Worm (Caenorhabditis elegans) whole organism, young adult: Measurements from ENCODE around the gene F58F12.1.

Experiments used
- B0035.1 ChIP-seq: sonication (generic microtip); optimal IDR thresholded peaks from 2 replicates; lab custom pipeline; 2016; ENCODE audit warnings: missing genetic modification characterization, mild to moderate bottlenecking, missing compliant biosample characterization, missing genotype, missing genetic modification reagents
- B0261.1 ChIP-seq: sonication (generic microtip); optimal IDR thresholded peaks from 2 replicates; lab custom pipeline; 2016; ENCODE audit warnings: mild to moderate bottlenecking, missing genetic modification characterization, moderate library complexity, missing compliant biosample characterization
- B0336.3 ChIP-seq: fragments of 200-800 bp; sonication (Bioruptor generic); IDR thresholded peaks from 2 replicates; pipeline ENCODE4 v1.3.6; 2022; ENCODE audit warnings: missing genetic modification characterization, missing compliant biosample characterization
- C06A6.2 ChIP-seq: fragments of 200-800 bp; sonication (Bioruptor generic); conservative IDR thresholded peaks from 2 replicates; pipeline ENCODE4 v1.3.6; 2022; ENCODE audit warnings: missing genetic modification characterization, missing compliant biosample characterization
- F10E7.11 ChIP-seq: sonication (generic microtip); optimal IDR thresholded peaks from 2 replicates; lab custom pipeline; 2017; ENCODE audit warnings: mild to moderate bottlenecking, missing genetic modification characterization, moderate library complexity, missing compliant biosample characterization
- F23B12.7 ChIP-seq: sonication (generic microtip); optimal IDR thresholded peaks from 2 replicates; lab custom pipeline; 2017; ENCODE audit warnings: missing genetic modification characterization, mild to moderate bottlenecking, missing compliant biosample characterization, antibody characterized with exemption, moderate library complexity; ENCODE audit not compliant: insufficient read depth
- F33H1.4 ChIP-seq: fragments of 200-800 bp; sonication (Bioruptor generic); IDR thresholded peaks from 2 replicates; pipeline ENCODE4 v1.3.6; 2022; ENCODE audit warnings: missing genetic modification reagents, missing genetic modification characterization, missing compliant biosample characterization
- F49E8.2 ChIP-seq: sonication (generic microtip); optimal IDR thresholded peaks from 3 replicates; lab custom pipeline; 2017; ENCODE audit warnings: missing genetic modification characterization, mild to moderate bottlenecking, missing compliant biosample characterization, antibody characterized with exemption, moderate library complexity; ENCODE audit not compliant: insufficient read depth
- F52B5.7 ChIP-seq: sonication (generic microtip); optimal IDR thresholded peaks from 2 replicates; lab custom pipeline; 2016; ENCODE audit warnings: mild to moderate bottlenecking, missing genetic modification characterization, missing compliant biosample characterization
- F55B11.4 ChIP-seq: sonication (generic microtip); optimal IDR thresholded peaks from 2 replicates; lab custom pipeline; 2016; ENCODE audit warnings: missing compliant biosample characterization, missing genetic modification characterization, borderline replicate concordance; ENCODE audit not compliant: insufficient read depth
- K11D2.4 ChIP-seq: fragments of 200-800 bp; sonication (Bioruptor generic); IDR thresholded peaks from 2 replicates; pipeline ENCODE4 v1.3.6; 2022; ENCODE audit warnings: missing genetic modification reagents, missing genetic modification characterization, missing compliant biosample characterization
- K12H6.12 ChIP-seq: fragments of 200-800 bp; sonication (Bioruptor generic); optimal IDR thresholded peaks from 2 replicates; lab custom pipeline; 2018; ENCODE audit warnings: mild to moderate bottlenecking, missing genetic modification characterization, missing compliant biosample characterization
- Y79H2A.3 ChIP-seq: fragments of 200-800 bp; sonication (Bioruptor generic); conservative IDR thresholded peaks from 2 replicates; pipeline ENCODE4 v1.3.6; 2022; ENCODE audit warnings: missing genetic modification reagents, missing genetic modification characterization, missing compliant biosample characterization
- akir-1 ChIP-seq: fragments of 200-800 bp; sonication (Bioruptor generic); optimal IDR thresholded peaks from 2 replicates; lab custom pipeline; 2018; ENCODE audit warnings: mild to moderate bottlenecking, missing genetic modification characterization, moderate library complexity, missing compliant biosample characterization
- ama-1 ChIP-seq, 3 experiments: fragments of 150-350 bp in 1 of 3; sonication (generic microtip) in 2 of 3; optimal IDR thresholded peaks; 2 replicates each; lab custom pipeline; 2014 to 2018; ENCODE audit warnings: missing biosample characterization in 2 of 3, missing genetic modification characterization in 2 of 3, missing genetic modification reagents in 2 of 3
- atf-7 ChIP-seq: sonication (generic microtip); optimal IDR thresholded peaks from 2 replicates; lab custom pipeline; 2017; ENCODE audit warnings: mild to moderate bottlenecking, missing genetic modification characterization, missing compliant biosample characterization
- athp-1 ChIP-seq: sonication (generic microtip); optimal IDR thresholded peaks from 2 replicates; lab custom pipeline; 2017; ENCODE audit warnings: mild to moderate bottlenecking, missing genetic modification characterization, missing compliant biosample characterization
- attf-6 ChIP-seq: fragments of 200-800 bp; sonication (Bioruptor generic); IDR thresholded peaks from 2 replicates; pipeline ENCODE4 v1.3.6; 2022; ENCODE audit warnings: missing genetic modification reagents, missing genetic modification characterization, missing compliant biosample characterization
- ccch-3 ChIP-seq: fragments of 200-800 bp; sonication (Bioruptor generic); optimal IDR thresholded peaks from 2 replicates; lab custom pipeline; 2018; ENCODE audit warnings: mild to moderate bottlenecking, missing genetic modification characterization, missing compliant biosample characterization
- ceh-100 ChIP-seq: fragments of 200-800 bp; sonication (Bioruptor generic); IDR thresholded peaks from 2 replicates; pipeline ENCODE4 v1.3.6; 2022; ENCODE audit warnings: missing genetic modification reagents, missing genetic modification characterization, missing compliant biosample characterization
- ceh-27 ChIP-seq: fragments of 200-800 bp; sonication (Bioruptor generic); optimal IDR thresholded peaks from 2 replicates; lab custom pipeline; 2018; ENCODE audit warnings: mild to moderate bottlenecking, missing genetic modification characterization, moderate library complexity, missing compliant biosample characterization
- ceh-58 ChIP-seq: fragments of 200-800 bp; sonication (Bioruptor generic); IDR thresholded peaks from 2 replicates; pipeline ENCODE4 v1.3.6; 2022; ENCODE audit warnings: missing genetic modification characterization, missing compliant biosample characterization
- die-1 ChIP-seq: sonication (generic microtip); optimal IDR thresholded peaks from 2 replicates; lab custom pipeline; 2016; ENCODE audit warnings: missing genotype, mild to moderate bottlenecking, missing genetic modification characterization, missing compliant biosample characterization
- egl-18 ChIP-seq: fragments of 200-800 bp; sonication (Bioruptor generic); IDR thresholded peaks from 2 replicates; pipeline ENCODE4 v1.3.6; 2022; ENCODE audit warnings: missing genetic modification reagents, missing genetic modification characterization, missing compliant biosample characterization
- egl-44 ChIP-seq: fragments of 200-800 bp; sonication (Bioruptor generic); IDR thresholded peaks from 2 replicates; pipeline ENCODE4 v1.3.6; 2022; ENCODE audit warnings: missing genetic modification reagents, missing genetic modification characterization, missing compliant biosample characterization
- hlh-26 ChIP-seq: fragments of 200-800 bp; sonication (Bioruptor generic); conservative IDR thresholded peaks from 2 replicates; pipeline ENCODE4 v1.3.6; 2022; ENCODE audit warnings: missing genetic modification reagents, missing genetic modification characterization, missing compliant biosample characterization
- hsf-1 ChIP-seq: fragments of 200-800 bp; sonication (Bioruptor generic); IDR thresholded peaks from 2 replicates; pipeline ENCODE4 v1.3.6; 2022; ENCODE audit warnings: missing genetic modification reagents, missing genetic modification characterization, missing compliant biosample characterization
- lin-26 ChIP-seq: fragments of 200-800 bp; sonication (Bioruptor generic); IDR thresholded peaks from 2 replicates; pipeline ENCODE4 v1.3.6; 2022; ENCODE audit warnings: missing genetic modification reagents, missing genetic modification characterization, missing compliant biosample characterization
- lin-35 ChIP-seq, 3 experiments: fragments of 150-350 bp in 2 of 3; sonication (generic microtip) in 1 of 3; optimal IDR thresholded peaks; 2 replicates each; lab custom pipeline; 2014 to 2018; ENCODE audit warnings: missing biosample characterization in 3 of 3, missing genetic modification characterization in 3 of 3, missing genetic modification reagents in 3 of 3
- lin-54 ChIP-seq: fragments of 200-800 bp; sonication (Bioruptor generic); optimal IDR thresholded peaks from 2 replicates; lab custom pipeline; 2018; ENCODE audit warnings: mild to moderate bottlenecking, missing genetic modification characterization, missing compliant biosample characterization
- lsl-1 ChIP-seq: fragments of 200-800 bp; sonication (Bioruptor generic); optimal IDR thresholded peaks from 2 replicates; lab custom pipeline; 2018; ENCODE audit warnings: mild to moderate bottlenecking, missing genetic modification characterization, moderate library complexity, missing compliant biosample characterization
- madf-6 ChIP-seq: fragments of 200-800 bp; sonication (Bioruptor generic); IDR thresholded peaks from 2 replicates; pipeline ENCODE4 v1.3.6; 2022; ENCODE audit warnings: missing genetic modification reagents, missing genetic modification characterization, missing compliant biosample characterization
- madf-8 ChIP-seq: fragments of 200-800 bp; sonication (Bioruptor generic); conservative IDR thresholded peaks from 2 replicates; pipeline ENCODE4 v1.3.6; 2022; ENCODE audit warnings: missing genetic modification reagents, missing genetic modification characterization, missing compliant biosample characterization
- mes-4 ChIP-seq: sonication (generic microtip); optimal IDR thresholded peaks from 2 replicates; lab custom pipeline; 2016; ENCODE audit warnings: missing genotype, missing genetic modification characterization, missing compliant biosample characterization
- nhr-179 ChIP-seq: sonication (generic microtip); optimal IDR thresholded peaks from 2 replicates; lab custom pipeline; 2016; ENCODE audit warnings: mild to moderate bottlenecking, missing genetic modification characterization, missing compliant biosample characterization
- pha-4 ChIP-seq: fragments of 150-350 bp; sonication (generic microtip); optimal IDR thresholded peaks from 2 replicates; lab custom pipeline; 2014; ENCODE audit warnings: missing biosample characterization, missing genetic modification reagents, missing genetic modification characterization
- rpc-1 ChIP-seq, 2 experiments: fragments of 150-350 bp in 1 of 2; sonication (generic microtip) in 1 of 2; optimal IDR thresholded peaks; 2 replicates each; lab custom pipeline; 2014 to 2018; ENCODE audit warnings: missing biosample characterization in 1 of 2, missing genetic modification characterization in 1 of 2, missing genetic modification reagents in 1 of 2, missing genotype in 1 of 2
- snpc-1.3 ChIP-seq: sonication (generic microtip); optimal IDR thresholded peaks from 2 replicates; lab custom pipeline; 2017; ENCODE audit warnings: missing genetic modification characterization, mild to moderate bottlenecking, missing compliant biosample characterization, antibody characterized with exemption, moderate library complexity, missing genotype, missing genetic modification reagents; ENCODE audit not compliant: insufficient read depth
- snpc-3.4 ChIP-seq: sonication (generic microtip); optimal IDR thresholded peaks from 2 replicates; lab custom pipeline; 2017; ENCODE audit warnings: missing genetic modification characterization, mild to moderate bottlenecking, missing compliant biosample characterization, antibody characterized with exemption, moderate library complexity, missing genotype, missing genetic modification reagents
- sptf-2 ChIP-seq: fragments of 200-800 bp; sonication (Bioruptor generic); optimal IDR thresholded peaks from 2 replicates; lab custom pipeline; 2018; ENCODE audit warnings: mild to moderate bottlenecking, missing genetic modification characterization, missing compliant biosample characterization
- tbp1 ChIP-seq: fragments of 200-800 bp; sonication (Bioruptor generic); optimal IDR thresholded peaks from 2 replicates; lab custom pipeline; 2018; ENCODE audit warnings: mild to moderate bottlenecking, missing genetic modification characterization, missing compliant biosample characterization
- unc-130 ChIP-seq: sonication (generic microtip); optimal IDR thresholded peaks from 2 replicates; lab custom pipeline; 2016; ENCODE audit warnings: missing genetic modification reagents, missing genetic modification characterization, missing compliant biosample characterization
- ztf-25 ChIP-seq: fragments of 200-800 bp; sonication (Bioruptor generic); IDR thresholded peaks from 2 replicates; pipeline ENCODE4 v1.3.6; 2022; ENCODE audit warnings: missing genetic modification reagents, missing genetic modification characterization, missing compliant biosample characterization
- ztf-26 ChIP-seq: sonication (generic microtip); optimal IDR thresholded peaks from 2 replicates; lab custom pipeline; 2017; ENCODE audit warnings: missing genetic modification characterization, missing compliant biosample characterization

Gene F58F12.1

DNA sequence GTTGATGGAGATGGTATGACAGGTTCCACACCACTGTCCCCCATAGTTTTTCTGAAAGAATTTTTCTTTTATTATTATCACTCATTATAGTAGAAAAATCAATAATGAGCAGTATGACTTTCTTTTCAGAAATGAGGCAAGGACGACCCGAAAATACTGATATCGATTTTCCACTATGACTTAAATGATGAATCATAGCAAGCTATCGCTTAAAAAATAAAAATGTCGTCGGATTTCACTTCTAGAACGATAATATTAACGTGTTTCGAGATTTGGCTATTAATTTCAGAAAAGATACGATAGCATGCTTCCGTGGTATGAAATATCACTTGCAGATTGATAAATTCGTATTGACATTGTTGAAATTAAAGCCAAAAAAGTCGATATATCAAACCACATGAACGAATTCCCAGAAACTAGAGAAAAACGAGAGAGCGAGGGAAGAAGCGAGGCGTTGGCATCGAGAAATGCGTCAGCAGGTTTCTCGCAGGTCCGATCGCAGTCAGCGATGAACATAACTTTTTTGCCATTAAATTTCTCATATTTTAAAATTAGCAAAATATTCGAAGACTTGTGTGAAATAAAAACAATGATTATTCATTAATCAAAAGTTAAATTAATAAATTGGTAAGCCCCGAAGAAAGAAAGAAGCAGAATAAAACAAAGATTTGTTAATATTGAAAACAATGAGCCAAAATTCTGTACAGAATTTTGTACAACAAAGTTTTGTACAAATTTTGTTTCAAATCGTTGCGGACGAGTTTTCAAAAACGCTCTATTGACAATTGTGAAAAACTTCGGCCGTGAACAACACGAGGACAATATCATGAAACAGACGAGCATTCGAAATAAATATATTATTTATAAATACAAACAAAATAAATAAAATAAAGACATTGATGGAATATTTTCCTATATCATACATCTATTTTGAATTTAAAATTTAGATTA lies 27.8 kb upstream of the F58F12.1 start, which contains the start of gene C32D5.11 (continued):
- no peak for TF ChIP-seq K11D2.4 (GFP tag; lab: Robert Waterston, UW)
- TF ChIP-seq C06A6.2 (GFP tag; lab: Robert Waterston, UW): no peak
- TF ChIP-seq hlh-26: no peak
- TF ChIP-seq lsl-1 (GFP tag; lab: Kevin White, UChicago): peak; percentile 53
- TF ChIP-seq Y79H2A.3 (GFP tag; lab: Robert Waterston, UW): no peak
- TF ChIP-seq F52B5.7 (tag; lab: Kevin White, UChicago): no peak
- no peak for TF ChIP-seq F55B11.4
- no peak for TF ChIP-seq B0035.1 (tag; lab: Kevin White, UChicago)
- TF ChIP-seq lin-54 (GFP tag; lab: Kevin White, UChicago): peak; percentile 33
- no peak for TF ChIP-seq pha-4 (tag; lab: Kevin White, UChicago)
- peak; percentile 31 for TF ChIP-seq ceh-27 (GFP tag; lab: Kevin White, UChicago)
- no peak for TF ChIP-seq ccch-3 (GFP tag; lab: Kevin White, UChicago)

DNA sequence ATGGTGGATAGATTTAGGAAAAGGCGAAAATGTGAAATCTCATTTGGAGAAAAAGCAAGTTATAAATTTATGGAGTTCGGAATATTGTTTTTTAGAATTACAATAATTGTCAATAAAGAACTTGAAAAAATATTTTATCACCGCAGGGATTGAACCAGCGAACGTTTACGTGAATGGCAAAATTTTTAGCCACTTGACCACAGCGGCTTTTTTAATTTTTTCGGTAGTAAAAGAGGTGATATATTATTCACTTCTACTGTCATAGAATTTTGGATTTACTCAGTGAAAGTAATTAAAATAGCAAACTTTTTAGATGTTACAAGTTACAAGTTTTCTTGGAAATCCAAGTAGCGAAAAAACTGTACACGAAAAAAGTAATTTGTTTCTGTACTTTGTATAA lies 25.2 kb upstream of the F58F12.1 start:
- TF ChIP-seq snpc-1.3 (tag; lab: Kevin White, UChicago) (peak; percentile 28), ceh-58 (GFP tag; lab: Robert Waterston, UW) (0 out of 2 replicates have a peak, but pooled peaks have one; percentile 93), attf-6 (no peak), akir-1 (GFP tag; lab: Kevin White, UChicago) (no peak), ztf-25 (no peak), madf-8 (GFP tag; lab: Robert Waterston, UW) (no peak), lin-35 (GFP tag; optimal IDR thresholded peaks at IDR 0.05; lab: Kevin White, UChicago) (no peak), F49E8.2 (peak; percentile 35), snpc-3.4 (tag; lab: Kevin White, UChicago) (peak; percentile 37), F33H1.4 (GFP tag; lab: Robert Waterston, UW) (no peak), nhr-179 (no peak), F23B12.7 (tag; lab: Kevin White, UChicago) (peak; percentile 54), lin-54 (GFP tag; lab: Kevin White, UChicago) (peak; percentile 37), hsf-1 (GFP tag; lab: Robert Waterston, UW) (0 out of 2 replicates have a peak, but pooled peaks have one; percentile 30), K12H6.12 (tag; lab: Kevin White, UChicago) (no peak), tbp1 (GFP tag; lab: Kevin White, UChicago) (peak; percentile 83), mes-4 (tag; lab: Kevin White, UChicago) (no peak), madf-6 (peak; percentile 49; the same call in 1 of the 2 replicates), F10E7.11 (tag; lab: Kevin White, UChicago) (no peak), B0261.1 (tag; lab: Kevin White, UChicago) (peak; percentile 52), B0336.3 (GFP tag; lab: Robert Waterston, UW) (no peak), lsl-1 (GFP tag; lab: Kevin White, UChicago) (no peak), lin-26 (GFP tag; lab: Robert Waterston, UW) (peak; percentile 66), rpc-1 (optimal IDR thresholded peaks at IDR 0.05; lab: Kevin White, UChicago) (peak; percentile 56), rpc-1 (tag; optimal IDR thresholded peaks at IDR 0.05; lab: Kevin White, UChicago) (peak; percentile 78), athp-1 (tag; lab: Kevin White, UChicago) (peak; percentile 50), unc-130 (GFP tag; lab: Kevin White, UChicago) (no peak), sptf-2 (no peak), atf-7 (tag; lab: Kevin White, UChicago) (no peak), die-1 (tag; lab: Kevin White, UChicago) (peak; percentile 25), ama-1 (optimal IDR thresholded peaks at IDR 0.05; lab: Kevin White, UChicago) (no peak), ama-1 (GFP tag; optimal IDR thresholded peaks at IDR 0.05; lab: Kevin White, UChicago) (no peak), ztf-26 (tag; lab: Kevin White, UChicago) (no peak), egl-44 (GFP tag; lab: Robert Waterston, UW) (no peak), egl-18 (GFP tag; lab: Robert Waterston, UW) (no peak), ceh-100 (no peak)
